Fruit fly (Drosophila melanogaster) whole organism, adult: Measurements from ENCODE around the gene Nepl18.

Source experiments
- CG11617 ChIP-seq: fragments of 200-800 bp; sonication (Bioruptor generic); optimal IDR thresholded peaks from 2 replicates; lab custom pipeline; 2017; ENCODE audit warnings: mild to moderate bottlenecking, missing biosample characterization, missing genetic modification reagents, missing genetic modification characterization
- CG12768 ChIP-seq: fragments of 200-800 bp; sonication (Bioruptor generic); optimal IDR thresholded peaks from 2 replicates; lab custom pipeline; 2017; ENCODE audit warnings: missing biosample characterization, missing genetic modification characterization, mild to moderate bottlenecking, moderate library complexity, missing genetic modification reagents
- CG1620 ChIP-seq: fragments of 200-800 bp; sonication (Bioruptor generic); optimal IDR thresholded peaks from 2 replicates; lab custom pipeline; 2016; ENCODE audit warnings: missing biosample characterization, missing genetic modification characterization
- CG5204 ChIP-seq: fragments of 200-800 bp; sonication (Bioruptor generic); optimal IDR thresholded peaks from 2 replicates; lab custom pipeline; 2016; ENCODE audit warnings: missing biosample characterization, missing genetic modification characterization
- CG7045 ChIP-seq: fragments of 200-800 bp; sonication (Bioruptor generic); optimal IDR thresholded peaks from 2 replicates; lab custom pipeline; 2017; ENCODE audit warnings: missing biosample characterization, mild to moderate bottlenecking, missing genetic modification characterization
- Clk ChIP-seq: fragments of 200-800 bp; sonication (Bioruptor generic); optimal IDR thresholded peaks from 2 replicates; lab custom pipeline; 2017; ENCODE audit warnings: missing biosample characterization, missing genetic modification characterization
- Mnt ChIP-seq: fragments of 200-800 bp; sonication (Bioruptor generic); optimal IDR thresholded peaks from 2 replicates; lab custom pipeline; 2016; ENCODE audit warnings: missing biosample characterization, mild to moderate bottlenecking, missing genetic modification characterization
- toe ChIP-seq: fragments of 200-800 bp; sonication (Bioruptor generic); optimal IDR thresholded peaks from 2 replicates; lab custom pipeline; 2016; ENCODE audit warnings: missing biosample characterization, missing genetic modification characterization

DNA sequence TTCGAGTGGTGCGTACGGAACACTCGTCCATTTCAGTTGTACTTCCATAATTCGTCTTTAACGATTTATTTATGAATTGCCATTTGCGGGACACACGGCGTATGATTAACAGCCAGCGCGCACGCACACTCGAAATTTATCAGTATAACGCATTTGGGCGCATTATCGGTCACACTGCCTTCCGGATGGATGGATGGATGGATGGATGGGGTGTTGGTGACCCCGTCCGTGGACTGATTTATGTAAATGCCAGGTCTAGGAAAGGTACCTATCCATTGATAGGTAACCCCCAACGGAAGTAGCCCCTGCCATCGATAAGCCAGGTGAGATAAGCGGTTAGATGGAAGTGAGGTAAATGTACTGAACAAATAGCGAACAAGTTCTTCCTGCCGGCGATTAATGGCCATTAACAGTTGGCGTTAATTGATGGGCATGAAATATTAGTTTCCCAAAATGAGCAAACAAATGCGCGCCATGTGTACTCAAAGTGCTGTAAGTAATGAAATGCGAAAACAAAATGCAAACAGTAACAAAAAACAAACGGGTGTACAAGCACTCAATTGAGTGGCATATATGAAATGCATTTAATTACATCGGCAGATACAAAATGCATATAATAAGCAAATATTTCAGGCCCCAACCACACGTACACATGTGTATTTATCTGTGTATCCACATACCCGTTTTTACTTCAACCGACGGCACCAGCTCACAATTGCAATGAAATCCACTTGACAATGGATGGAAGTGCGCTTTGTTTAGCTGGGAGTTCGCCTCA lies 26.5 kb upstream of the Nepl18 start:
- TF ChIP-seq toe (GFP tag; lab: Kevin White, UChicago) (no peak), Clk (GFP tag; lab: Kevin White, UChicago) (no peak), CG1620 (GFP tag; lab: Kevin White, UChicago) (no peak), Mnt (no peak), CG5204 (no peak), CG11617 (GFP tag; lab: Kevin White, UChicago) (no peak), CG12768 (GFP tag; lab: Kevin White, UChicago) (peak; percentile 35), CG7045 (GFP tag; lab: Kevin White, UChicago) (no peak)
